Fruit fly (Drosophila melanogaster): Measurements from ENCODE around the gene spg.

DNA sequence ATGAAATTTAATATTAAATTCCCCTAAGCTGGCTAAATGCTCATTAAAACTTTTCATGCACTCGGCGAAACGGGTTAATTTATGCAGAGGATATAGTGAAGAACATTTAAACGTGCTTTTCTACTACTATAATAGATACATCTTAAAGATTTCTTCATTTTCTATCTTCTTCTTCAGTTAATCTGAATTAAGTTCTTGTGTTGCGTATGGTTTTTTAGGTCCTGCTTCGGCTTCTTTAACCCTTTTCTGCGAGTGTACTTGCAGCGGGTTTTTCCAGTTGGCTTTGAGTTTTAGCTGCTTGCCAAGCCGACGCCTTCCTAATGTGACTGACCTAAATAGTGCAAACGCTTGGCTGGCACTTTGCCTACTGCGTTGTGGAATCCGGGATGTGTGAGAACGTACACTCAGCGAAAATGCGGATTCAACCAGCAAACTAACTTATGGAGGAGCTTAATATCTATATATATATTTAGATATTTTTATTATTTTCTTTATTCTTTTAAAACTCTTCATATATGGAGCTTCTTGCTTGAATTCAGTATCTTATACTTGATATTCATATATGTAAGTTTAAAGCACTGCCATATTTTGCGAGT lies 5.7 kb downstream of the spg start:
- TF ChIP-seq CG8632 (GFP tag; optimal IDR thresholded peaks at IDR 0.05) (no peak), CG9139 (GFP tag; optimal IDR thresholded peaks at IDR 0.05) (no peak), CG1621 (tag; optimal IDR thresholded peaks at IDR 0.05) (no peak), CG11762 (GFP tag; optimal IDR thresholded peaks at IDR 0.05; ENCODE audit: insufficient read depth) (peak; percentile 31), Blimp-1 (GFP tag; optimal IDR thresholded peaks at IDR 0.05) (no peak)

Measured in whole organism, prepupa.